Worm (Caenorhabditis elegans) whole organism, young adult: ENCODE data around the gene vab-19.

Experiments
- B0019.2 ChIP-seq: fragments of 200-800 bp; sonication (Bioruptor generic); conservative IDR thresholded peaks from 2 replicates; pipeline ENCODE4 v1.3.6; 2022; ENCODE audit warnings: missing genetic modification reagents, missing genetic modification characterization, missing compliant biosample characterization
- B0336.3 ChIP-seq: fragments of 200-800 bp; sonication (Bioruptor generic); IDR thresholded peaks from 2 replicates; pipeline ENCODE4 v1.3.6; 2022; ENCODE audit warnings: missing genetic modification characterization, missing compliant biosample characterization
- C06A6.2 ChIP-seq: fragments of 200-800 bp; sonication (Bioruptor generic); conservative IDR thresholded peaks from 2 replicates; pipeline ENCODE4 v1.3.6; 2022; ENCODE audit warnings: missing genetic modification characterization, missing compliant biosample characterization
- C17E4.6 ChIP-seq: fragments of 200-800 bp; sonication (Bioruptor generic); IDR thresholded peaks from 2 replicates; pipeline ENCODE4 v1.3.6; 2022; ENCODE audit warnings: missing genetic modification reagents, missing genetic modification characterization, missing compliant biosample characterization
- D2030.7 ChIP-seq: fragments of 200-800 bp; sonication (Bioruptor generic); IDR thresholded peaks from 2 replicates; pipeline ENCODE4 v1.3.6; 2022; ENCODE audit warnings: missing genetic modification reagents, missing genetic modification characterization, missing compliant biosample characterization
- F23B12.7 ChIP-seq: sonication (generic microtip); optimal IDR thresholded peaks from 2 replicates; lab custom pipeline; 2017; ENCODE audit warnings: missing genetic modification characterization, mild to moderate bottlenecking, missing compliant biosample characterization, antibody characterized with exemption, moderate library complexity; ENCODE audit not compliant: insufficient read depth
- F39B2.1 ChIP-seq: fragments of 200-800 bp; sonication (Bioruptor generic); IDR thresholded peaks from 2 replicates; pipeline ENCODE4 v1.3.6; 2022; ENCODE audit warnings: missing genetic modification reagents, missing genetic modification characterization, missing compliant biosample characterization
- F52B5.7 ChIP-seq: sonication (generic microtip); optimal IDR thresholded peaks from 2 replicates; lab custom pipeline; 2016; ENCODE audit warnings: mild to moderate bottlenecking, missing genetic modification characterization, missing compliant biosample characterization
- F57A8.1 ChIP-seq: fragments of 200-800 bp; sonication (Bioruptor generic); optimal IDR thresholded peaks from 2 replicates; lab custom pipeline; 2018; ENCODE audit warnings: mild to moderate bottlenecking, missing genetic modification characterization, moderate library complexity, missing compliant biosample characterization
- K11D2.4 ChIP-seq: fragments of 200-800 bp; sonication (Bioruptor generic); IDR thresholded peaks from 2 replicates; pipeline ENCODE4 v1.3.6; 2022; ENCODE audit warnings: missing genetic modification reagents, missing genetic modification characterization, missing compliant biosample characterization
- aptf-3 ChIP-seq: fragments of 200-800 bp; sonication (Bioruptor generic); IDR thresholded peaks from 2 replicates; pipeline ENCODE4 v1.3.6; 2022; ENCODE audit warnings: missing genetic modification characterization, missing compliant biosample characterization
- atf-7 ChIP-seq: sonication (generic microtip); optimal IDR thresholded peaks from 2 replicates; lab custom pipeline; 2017; ENCODE audit warnings: mild to moderate bottlenecking, missing genetic modification characterization, missing compliant biosample characterization
- athp-1 ChIP-seq: sonication (generic microtip); optimal IDR thresholded peaks from 2 replicates; lab custom pipeline; 2017; ENCODE audit warnings: mild to moderate bottlenecking, missing genetic modification characterization, missing compliant biosample characterization
- ceh-100 ChIP-seq: fragments of 200-800 bp; sonication (Bioruptor generic); IDR thresholded peaks from 2 replicates; pipeline ENCODE4 v1.3.6; 2022; ENCODE audit warnings: missing genetic modification reagents, missing genetic modification characterization, missing compliant biosample characterization
- ceh-27 ChIP-seq: fragments of 200-800 bp; sonication (Bioruptor generic); optimal IDR thresholded peaks from 2 replicates; lab custom pipeline; 2018; ENCODE audit warnings: mild to moderate bottlenecking, missing genetic modification characterization, moderate library complexity, missing compliant biosample characterization
- ceh-58 ChIP-seq: fragments of 200-800 bp; sonication (Bioruptor generic); IDR thresholded peaks from 2 replicates; pipeline ENCODE4 v1.3.6; 2022; ENCODE audit warnings: missing genetic modification characterization, missing compliant biosample characterization
- ceh-79 ChIP-seq: sonication (generic microtip); optimal IDR thresholded peaks from 2 replicates; lab custom pipeline; 2017; ENCODE audit warnings: mild to moderate bottlenecking, missing genetic modification characterization, missing compliant biosample characterization
- die-1 ChIP-seq: sonication (generic microtip); optimal IDR thresholded peaks from 2 replicates; lab custom pipeline; 2016; ENCODE audit warnings: missing genotype, mild to moderate bottlenecking, missing genetic modification characterization, missing compliant biosample characterization
- egl-18 ChIP-seq: fragments of 200-800 bp; sonication (Bioruptor generic); IDR thresholded peaks from 2 replicates; pipeline ENCODE4 v1.3.6; 2022; ENCODE audit warnings: missing genetic modification reagents, missing genetic modification characterization, missing compliant biosample characterization
- egrh-3 ChIP-seq: fragments of 200-800 bp; sonication (Bioruptor generic); IDR thresholded peaks from 2 replicates; pipeline ENCODE4 v1.3.6; 2022; ENCODE audit warnings: missing genetic modification reagents, missing genetic modification characterization, missing compliant biosample characterization
- ets-4 ChIP-seq: fragments of 200-800 bp; sonication (Bioruptor generic); optimal IDR thresholded peaks from 2 replicates; lab custom pipeline; 2018; ENCODE audit warnings: mild to moderate bottlenecking, missing genetic modification characterization, missing compliant biosample characterization
- him-1 ChIP-seq: sonication (generic microtip); optimal IDR thresholded peaks from 2 replicates; lab custom pipeline; 2016; ENCODE audit warnings: missing genotype, missing genetic modification reagents, missing genetic modification characterization, missing compliant biosample characterization
- lin-26 ChIP-seq: fragments of 200-800 bp; sonication (Bioruptor generic); IDR thresholded peaks from 2 replicates; pipeline ENCODE4 v1.3.6; 2022; ENCODE audit warnings: missing genetic modification reagents, missing genetic modification characterization, missing compliant biosample characterization
- lin-40 ChIP-seq: sonication (generic microtip); optimal IDR thresholded peaks from 2 replicates; lab custom pipeline; 2016; ENCODE audit warnings: missing genetic modification characterization, mild to moderate bottlenecking, missing compliant biosample characterization, missing genotype, missing genetic modification reagents
- madf-8 ChIP-seq: fragments of 200-800 bp; sonication (Bioruptor generic); conservative IDR thresholded peaks from 2 replicates; pipeline ENCODE4 v1.3.6; 2022; ENCODE audit warnings: missing genetic modification reagents, missing genetic modification characterization, missing compliant biosample characterization
- mcd-1 ChIP-seq: fragments of 200-800 bp; sonication (Bioruptor generic); IDR thresholded peaks from 2 replicates; pipeline ENCODE4 v1.3.6; 2022; ENCODE audit warnings: missing genetic modification reagents, missing genetic modification characterization, missing compliant biosample characterization
- mxl-1 ChIP-seq: sonication (generic microtip); optimal IDR thresholded peaks from 2 replicates; lab custom pipeline; 2016; ENCODE audit warnings: missing genetic modification characterization, missing compliant biosample characterization
- nhr-120 ChIP-seq: fragments of 200-800 bp; sonication (Bioruptor generic); IDR thresholded peaks from 2 replicates; pipeline ENCODE4 v1.3.6; 2022; ENCODE audit warnings: missing genetic modification characterization, missing compliant biosample characterization
- nhr-27 ChIP-seq: fragments of 200-800 bp; sonication (Bioruptor generic); optimal IDR thresholded peaks from 2 replicates; lab custom pipeline; 2018; ENCODE audit warnings: mild to moderate bottlenecking, missing genetic modification characterization, moderate library complexity, missing compliant biosample characterization
- nhr-80 ChIP-seq: sonication (generic microtip); optimal IDR thresholded peaks from 2 replicates; lab custom pipeline; 2016; ENCODE audit warnings: missing genetic modification characterization, missing compliant biosample characterization
- repo-1 ChIP-seq: sonication (generic microtip); optimal IDR thresholded peaks from 2 replicates; lab custom pipeline; 2017; ENCODE audit warnings: mild to moderate bottlenecking, missing genetic modification characterization, missing compliant biosample characterization
- sea-2 ChIP-seq: fragments of 200-800 bp; sonication (Bioruptor generic); IDR thresholded peaks from 2 replicates; pipeline ENCODE4 v1.3.6; 2022; ENCODE audit warnings: missing genetic modification characterization, missing compliant biosample characterization
- snpc-4 ChIP-seq, 5 experiments: fragments of 150-350 bp in 1 of 5; sonication (generic microtip) in 4 of 5; optimal IDR thresholded peaks; 2 replicates each; lab custom pipeline; 2014 to 2018; ENCODE audit warnings: missing genetic modification characterization in 5 of 5, missing biosample characterization in 3 of 5, antibody characterized with exemption in 2 of 5, mild to moderate bottlenecking in 2 of 5, missing compliant biosample characterization in 2 of 5, missing genotype in 2 of 5, moderate library complexity in 2 of 5, missing genetic modification reagents in 1 of 5
- somi-1 ChIP-seq: fragments of 200-800 bp; sonication (Bioruptor generic); optimal IDR thresholded peaks from 2 replicates; lab custom pipeline; 2018; ENCODE audit warnings: mild to moderate bottlenecking, missing genetic modification characterization, missing compliant biosample characterization
- tbx-9 ChIP-seq: sonication (generic microtip); optimal IDR thresholded peaks from 2 replicates; lab custom pipeline; 2016; ENCODE audit warnings: borderline replicate concordance, missing genetic modification characterization, inconsistent platforms, missing compliant biosample characterization
- tlf-1 ChIP-seq: fragments of 200-800 bp; sonication (Bioruptor generic); optimal IDR thresholded peaks from 2 replicates; lab custom pipeline; 2018; ENCODE audit warnings: mild to moderate bottlenecking, missing genetic modification characterization, missing compliant biosample characterization
- xnd-1 ChIP-seq: sonication (generic microtip); optimal IDR thresholded peaks from 2 replicates; lab custom pipeline; 2016; ENCODE audit warnings: missing genotype, missing genetic modification reagents, missing genetic modification characterization, missing compliant biosample characterization
- zim-3 ChIP-seq: sonication (generic microtip); optimal IDR thresholded peaks from 2 replicates; lab custom pipeline; 2017; ENCODE audit warnings: mild to moderate bottlenecking, missing genetic modification characterization, moderate library complexity, missing compliant biosample characterization
- ztf-3 ChIP-seq: fragments of 200-800 bp; sonication (Bioruptor generic); optimal IDR thresholded peaks from 2 replicates; lab custom pipeline; 2018; ENCODE audit warnings: mild to moderate bottlenecking, missing genetic modification characterization, missing compliant biosample characterization
- ztf-6 ChIP-seq: fragments of 200-800 bp; sonication (Bioruptor generic); IDR thresholded peaks from 2 replicates; pipeline ENCODE4 v1.3.6; 2022; ENCODE audit warnings: missing genetic modification reagents, missing genetic modification characterization, missing compliant biosample characterization

vab-19 gene

ce11 chrII:2420685-2421084 is 22.4 kb upstream of the vab-19 start:
- TF ChIP-seq nhr-27 (tag; lab: Kevin White, UChicago) (no peak), die-1 (no peak), snpc-4 (GFP tag; optimal IDR thresholded peaks at IDR 0.05; lab: Kevin White, UChicago) (no peak), snpc-4 (tag; optimal IDR thresholded peaks at IDR 0.05; lab: Kevin White, UChicago) (no peak), lin-40 (tag; lab: Kevin White, UChicago) (no peak), mxl-1 (tag; lab: Kevin White, UChicago) (no peak), madf-8 (GFP tag; lab: Robert Waterston, UW) (no peak)

ce11 chrII:2421185-2421584 is 21.9 kb upstream of the vab-19 start:
- TF ChIP-seq C17E4.6 (GFP tag; lab: Robert Waterston, UW), result no peak
- TF ChIP-seq K11D2.4, result no peak
- TF ChIP-seq ceh-100 (GFP tag; lab: Robert Waterston, UW), result no peak
- TF ChIP-seq mcd-1 (GFP tag; lab: Robert Waterston, UW), result no peak
- TF ChIP-seq ceh-27 (GFP tag; lab: Kevin White, UChicago), result no peak
- TF ChIP-seq repo-1 (tag; lab: Kevin White, UChicago), result no peak
- no peak for TF ChIP-seq ceh-58
- TF ChIP-seq atf-7 (tag; lab: Kevin White, UChicago), result no peak
- no peak for TF ChIP-seq egrh-3 (GFP tag; lab: Robert Waterston, UW)
- no peak for TF ChIP-seq ztf-6
- no peak for TF ChIP-seq egl-18
- no peak for TF ChIP-seq somi-1
- TF ChIP-seq ets-4 (GFP tag; lab: Kevin White, UChicago), result no peak
- TF ChIP-seq C06A6.2 (GFP tag; lab: Robert Waterston, UW), result no peak
- TF ChIP-seq F57A8.1 (GFP tag; lab: Kevin White, UChicago), result no peak
- TF ChIP-seq nhr-120, result no peak
- no peak for TF ChIP-seq F52B5.7
- no peak for TF ChIP-seq F39B2.1 (GFP tag; lab: Robert Waterston, UW)

ce11 chrII:2421905-2422304 is 21.2 kb upstream of the vab-19 start, which contains the start of gene F42G2.2:
TSS of gene F42G2.2 (plus strand) at chrII:2422205.
- TF ChIP-seq athp-1 (tag; lab: Kevin White, UChicago), result no peak
- TF ChIP-seq snpc-4 (GFP tag; optimal IDR thresholded peaks at IDR 0.05; lab: Kevin White, UChicago), result no peak
- no peak for TF ChIP-seq snpc-4 (tag; optimal IDR thresholded peaks at IDR 0.05; lab: Kevin White, UChicago)
- no peak for TF ChIP-seq B0336.3
- no peak for TF ChIP-seq sea-2
- TF ChIP-seq, all 124 proteins: peak for 0

- TF ChIP-seq him-1 (tag; lab: Kevin White, UChicago) (no peak), F23B12.7 (tag; lab: Kevin White, UChicago) (no peak), aptf-3 (GFP tag; lab: Robert Waterston, UW) (no peak), ceh-100 (GFP tag; lab: Robert Waterston, UW) (no peak), xnd-1 (no peak), tlf-1 (GFP tag; lab: Kevin White, UChicago) (no peak), D2030.7 (no peak), tbx-9 (tag; lab: Kevin White, UChicago) (no peak), lin-26 (GFP tag; lab: Robert Waterston, UW) (no peak), nhr-80 (tag; lab: Kevin White, UChicago) (no peak), ceh-79 (tag; lab: Kevin White, UChicago) (no peak), zim-3 (tag; lab: Kevin White, UChicago) (no peak), B0019.2 (GFP tag; lab: Robert Waterston, UW) (no peak), ztf-3 (GFP tag; lab: Kevin White, UChicago) (no peak)
Measured at ce11 chrII:2422427-2422826, 20.7 kb upstream of the vab-19 start.
